Fruit fly (Drosophila melanogaster): ENCODE data around the gene CG9915.

The CG9915 gene

DNA sequence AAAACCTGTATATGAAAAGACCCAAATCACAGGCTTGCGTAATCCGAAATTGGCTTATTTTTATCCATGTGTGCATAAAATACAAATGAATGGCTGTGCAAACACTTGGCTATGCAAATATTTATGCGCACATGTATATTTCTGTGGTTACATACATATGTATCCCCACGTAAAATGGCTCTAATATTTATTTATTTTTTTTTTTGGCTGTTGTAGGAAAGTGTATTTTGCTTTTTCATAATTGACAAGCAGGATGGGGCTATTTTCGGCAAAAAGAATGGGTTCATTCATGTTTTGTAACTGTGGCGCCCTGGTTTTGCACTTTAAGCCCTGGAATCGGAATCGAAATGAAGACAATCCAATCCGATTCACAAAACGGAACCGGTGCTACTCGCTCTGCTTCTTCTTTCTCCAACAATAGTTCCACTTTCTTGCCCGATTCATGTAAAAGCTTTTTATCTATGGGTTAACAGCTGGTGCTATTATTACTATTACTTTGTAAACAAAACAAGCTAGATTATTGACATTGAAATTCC lies 22.2 kb upstream of the CG9915 start (continued):
- TF ChIP-seq CG7786 (GFP tag; optimal IDR thresholded peaks at IDR 0.05) (peak; percentile 66), sna (GFP tag; IDR thresholded peaks at IDR 0.05; ENCODE audit: partially characterized antibody) (no peak), danr (GFP tag; IDR thresholded peaks at IDR 0.05) (0 out of 2 replicates have a peak, but pooled peaks have one; percentile 42), Sox102F (GFP tag; optimal IDR thresholded peaks at IDR 0.05) (peak; percentile 77), abd-A (tag; optimal IDR thresholded peaks at IDR 0.05) (no peak)

- peak; percentile 3 for TF ChIP-seq Dp (GFP tag; optimal IDR thresholded peaks at IDR 0.05)
- no peak for TF ChIP-seq CG4854 (GFP tag; optimal IDR thresholded peaks at IDR 0.05)
- TF ChIP-seq lola (GFP tag; optimal IDR thresholded peaks at IDR 0.05), result peak in 1 of 3 experiments; percentile 43
- TF ChIP-seq CG2712 (tag; optimal IDR thresholded peaks at IDR 0.05), result no peak
- TF ChIP-seq kni (GFP tag; optimal IDR thresholded peaks at IDR 0.05), result no peak
- peak; percentile 4 for TF ChIP-seq sens (GFP tag)
- TF ChIP-seq CG12299 (tag; optimal IDR thresholded peaks at IDR 0.05), result peak; percentile 53
- TF ChIP-seq CG17802 (tag; optimal IDR thresholded peaks at IDR 0.05), result no peak
- TF ChIP-seq Pdp1 (GFP tag; optimal IDR thresholded peaks at IDR 0.05), result peak in 1 of 2 experiments; percentile 55
- TF ChIP-seq lilli (GFP tag; optimal IDR thresholded peaks at IDR 0.05), result no peak
- peak; percentile 41; the same call in 1 of the 2 replicates for TF ChIP-seq E2f1 (GFP tag; IDR thresholded peaks at IDR 0.05)
- peak; percentile 63 for TF ChIP-seq Med (GFP tag)
- TF ChIP-seq chinmo (GFP tag; IDR thresholded peaks at IDR 0.05; ENCODE audit: partially characterized antibody), result 0 out of 4 replicates have a peak, but pooled peaks have one; percentile 6
- peak; percentile 32; the same call in 1 of the 3 replicates for TF ChIP-seq CG34422 (GFP tag; IDR thresholded peaks at IDR 0.05)
- TF ChIP-seq CG30020 (tag; optimal IDR thresholded peaks at IDR 0.05), result peak; percentile 0
- peak; percentile 50 for TF ChIP-seq CG8924 (tag; optimal IDR thresholded peaks at IDR 0.05)
- no peak for TF ChIP-seq CoRest (tag; optimal IDR thresholded peaks at IDR 0.05)
- TF ChIP-seq cg (GFP tag; optimal IDR thresholded peaks at IDR 0.05), result peak; percentile 89
Observed at dm6 chrX:16334251-16334860, 21.4 kb upstream of the CG9915 start.

- TF ChIP-seq CG7556 (GFP tag; optimal IDR thresholded peaks at IDR 0.05) (no peak), CG31365 (tag; optimal IDR thresholded peaks at IDR 0.05) (no peak), bbx (GFP tag; IDR thresholded peaks at IDR 0.05; ENCODE audit: partially characterized antibody) (peak; percentile 56; the same call in 1 of the 2 replicates), fu2 (GFP tag; optimal IDR thresholded peaks at IDR 0.05) (no peak), CG9817 (tag; optimal IDR thresholded peaks at IDR 0.05) (no peak), br (optimal IDR thresholded peaks at IDR 0.05) (no peak), MTF-1 (GFP tag; optimal IDR thresholded peaks at IDR 0.05; ENCODE audit: borderline replicate concordance) (peak; percentile 48), pho (GFP tag; optimal IDR thresholded peaks at IDR 0.05) (no peak), Oaz (GFP tag; IDR thresholded peaks at IDR 0.05) (no peak), tio (GFP tag; optimal IDR thresholded peaks at IDR 0.05) (no peak), chm (GFP tag; IDR thresholded peaks at IDR 0.05) (peak; percentile 75), CG34376 (GFP tag; optimal IDR thresholded peaks at IDR 0.05) (peak; percentile 61), CG14014 (GFP tag; IDR thresholded peaks at IDR 0.05) (0 out of 2 replicates have a peak, but pooled peaks have one; percentile 21), CG8388 (GFP tag; optimal IDR thresholded peaks at IDR 0.05) (no peak), Mes4 (GFP tag; optimal IDR thresholded peaks at IDR 0.05) (no peak), Scr (GFP tag; IDR thresholded peaks at IDR 0.05; ENCODE audit: partially characterized antibody) (peak; percentile 33; the same call in 1 of the 2 replicates), B-H2 (GFP tag; optimal IDR thresholded peaks at IDR 0.05) (peak; percentile 13), MBD-R2 (GFP tag; IDR thresholded peaks at IDR 0.05) (no peak), ftz-f1 (GFP tag; optimal IDR thresholded peaks at IDR 0.05) (no peak), CG2875 (GFP tag; optimal IDR thresholded peaks at IDR 0.05) (no peak), CG7271 (tag; optimal IDR thresholded peaks at IDR 0.05) (no peak), CG18619 (GFP tag; optimal IDR thresholded peaks at IDR 0.05) (no peak)
Observed at dm6 chrX:16333434-16334141, 20.6 kb upstream of the CG9915 start, which contains the start of the genes CG9921 and Dsp1. CG9921 (minus strand) TSS chrX:16333600. Dsp1 (plus strand) TSS chrX:16333612.

Data from whole organism, embryonic.